Worm (Caenorhabditis elegans): ENCODE data around the gene H20E11.1.

Gene H20E11.1

DNA sequence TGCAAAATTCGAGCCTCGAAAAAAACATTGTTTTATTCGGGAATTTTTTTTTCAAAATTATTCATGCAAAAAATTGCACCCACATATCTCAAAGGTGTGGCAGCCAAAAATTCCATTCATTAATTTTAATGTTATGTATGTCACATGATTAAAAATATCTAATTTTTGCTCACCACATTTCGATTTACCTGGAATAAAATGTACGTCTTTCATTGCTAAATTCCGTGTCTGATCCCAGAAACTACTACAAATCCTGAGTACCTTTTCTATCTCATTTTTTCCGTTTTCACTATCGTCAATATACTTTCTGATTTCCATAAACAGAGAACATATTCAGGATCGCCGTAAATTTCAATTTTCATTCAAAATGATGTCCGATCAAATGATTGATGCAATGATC lies 43.0 kb downstream of the H20E11.1 start, which contains the start of gene srx-19:
Gene srx-19, plus strand, starts transcription at position 301 of the 400 bp plus-strand sequence.
- no peak for TF ChIP-seq lin-11 (tag; optimal IDR thresholded peaks at IDR 0.05)
- TF ChIP-seq elt-4 (tag; optimal IDR thresholded peaks at IDR 0.05), result no peak
- no peak for TF ChIP-seq zip-5 (tag; optimal IDR thresholded peaks at IDR 0.05)
- TF ChIP-seq tbx-2 (tag; optimal IDR thresholded peaks at IDR 0.05), result no peak
- no peak for TF ChIP-seq mec-3 (tag; optimal IDR thresholded peaks at IDR 0.05; ENCODE audit: borderline replicate concordance)
- TF ChIP-seq Y22D7AL.16 (tag; optimal IDR thresholded peaks at IDR 0.05), result no peak
- TF ChIP-seq pax-1 (tag; optimal IDR thresholded peaks at IDR 0.05), result no peak
- no peak for TF ChIP-seq pat-9 (tag; optimal IDR thresholded peaks at IDR 0.05)
- TF ChIP-seq ceh-30 (tag; optimal IDR thresholded peaks at IDR 0.05), result no peak
- no peak for TF ChIP-seq nhr-232 (tag; optimal IDR thresholded peaks at IDR 0.05)
- TF ChIP-seq pag-3 (tag; optimal IDR thresholded peaks at IDR 0.05; ENCODE audit: borderline replicate concordance), result no peak
- TF ChIP-seq unc-42 (tag; optimal IDR thresholded peaks at IDR 0.05), result no peak
- no peak for TF ChIP-seq ceh-19 (GFP tag; optimal IDR thresholded peaks at IDR 0.05)
- no peak for TF ChIP-seq ama-1 (optimal IDR thresholded peaks at IDR 0.05)
- TF ChIP-seq gmeb-2 (tag; optimal IDR thresholded peaks at IDR 0.05), result no peak
- TF ChIP-seq sox-4 (tag; optimal IDR thresholded peaks at IDR 0.05), result no peak
- TF ChIP-seq ceh-45 (GFP tag; IDR thresholded peaks at IDR 0.05), result no peak
- no peak for TF ChIP-seq ttx-3 (tag; optimal IDR thresholded peaks at IDR 0.05)
- no peak for TF ChIP-seq nfya-1 (tag; optimal IDR thresholded peaks at IDR 0.05)
- TF ChIP-seq hlh-30 (tag; optimal IDR thresholded peaks at IDR 0.05; ENCODE audit: insufficient read depth), result no peak

DNA sequence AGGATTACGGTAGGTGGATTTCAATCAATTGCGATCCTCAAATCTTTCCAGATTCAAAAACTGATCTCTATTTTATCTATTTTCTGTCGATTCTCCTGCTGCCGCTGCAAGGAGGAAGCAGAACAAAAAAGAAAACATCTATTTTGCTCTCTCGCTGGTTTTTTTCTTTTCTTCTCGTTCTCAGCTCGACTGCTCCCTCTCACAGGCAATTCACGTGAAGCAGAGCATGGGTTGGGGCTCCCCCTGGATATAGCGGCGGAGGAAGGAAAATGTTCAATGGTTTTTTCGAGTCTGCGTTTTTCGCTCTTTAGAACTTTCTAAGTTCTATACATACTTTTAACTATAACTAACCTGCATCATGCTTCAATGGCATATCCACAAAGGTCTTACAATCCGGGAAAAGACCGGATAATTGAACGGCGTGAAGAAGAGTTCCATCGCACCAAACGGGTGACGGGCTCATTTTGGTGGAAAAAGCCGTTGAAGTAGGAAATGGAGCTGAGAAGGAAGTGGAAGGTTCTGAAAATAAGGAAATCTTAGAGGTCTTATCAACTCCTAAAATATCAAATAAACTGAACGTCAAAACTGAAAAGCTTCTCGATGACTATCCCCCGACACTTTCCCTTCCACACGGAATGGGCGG lies 49.1 kb downstream of the H20E11.1 start:
- TF ChIP-seq nhr-11 (tag; optimal IDR thresholded peaks at IDR 0.05) (no peak), ceh-18 (tag; optimal IDR thresholded peaks at IDR 0.05) (peak; percentile 64)

DNA sequence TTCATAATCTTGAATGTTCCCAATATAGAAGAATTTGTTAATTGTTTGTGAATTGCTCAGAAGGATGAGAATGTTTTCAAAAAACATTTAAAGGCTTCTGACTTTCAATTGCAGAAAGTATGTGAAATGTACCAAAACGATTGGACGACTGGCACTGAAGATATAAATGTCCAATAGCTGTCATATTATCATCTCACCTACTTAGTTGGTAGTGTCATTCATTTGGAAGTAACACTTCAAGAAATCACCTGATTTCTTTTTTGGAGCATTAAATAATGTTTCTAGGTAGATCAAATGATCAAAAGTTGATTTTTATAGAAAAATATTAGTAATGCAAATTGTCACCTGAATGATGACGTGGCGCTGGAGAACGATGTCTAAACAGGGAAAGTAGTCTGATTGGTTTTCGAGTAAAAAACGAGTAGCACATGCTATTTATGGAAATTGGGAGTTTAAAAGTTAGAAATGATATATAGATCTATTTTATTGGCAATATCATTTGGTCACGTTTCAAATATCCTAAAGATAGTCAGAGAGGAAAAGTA lies 49.8 kb downstream of the H20E11.1 start:
- TF ChIP-seq hlh-30 (tag; optimal IDR thresholded peaks at IDR 0.05; ENCODE audit: insufficient read depth), result no peak

DNA sequence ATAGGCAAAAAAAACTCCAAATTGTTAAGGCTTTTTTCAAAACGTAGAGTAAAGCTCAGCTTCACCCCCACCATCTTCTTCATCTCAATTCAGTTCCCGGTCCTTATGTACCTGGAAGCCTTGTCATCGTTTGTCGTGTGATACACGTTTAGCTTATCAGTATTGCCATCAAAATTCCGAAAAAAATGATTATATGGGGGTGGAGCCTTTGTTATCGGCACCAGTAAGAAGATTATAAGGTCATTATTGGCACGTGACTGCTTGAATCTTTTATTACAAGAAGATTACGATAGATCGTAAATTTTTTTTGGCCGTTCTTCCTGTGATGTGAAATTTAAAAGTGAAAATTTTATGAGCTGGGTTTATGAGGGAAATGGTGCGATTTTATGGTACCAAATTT lies 50.5 kb downstream of the H20E11.1 start:
- no peak for TF ChIP-seq dmd-4 (tag; optimal IDR thresholded peaks at IDR 0.05; ENCODE audit: borderline replicate concordance)
- no peak for TF ChIP-seq ceh-9 (tag; optimal IDR thresholded peaks at IDR 0.05)
- peak; percentile 13 for TF ChIP-seq elt-2 (tag; optimal IDR thresholded peaks at IDR 0.05)
- TF ChIP-seq odd-2 (tag; optimal IDR thresholded peaks at IDR 0.05), result no peak
- TF ChIP-seq lim-6 (tag; optimal IDR thresholded peaks at IDR 0.05), result no peak
- no peak for TF ChIP-seq pros-1 (tag; optimal IDR thresholded peaks at IDR 0.05)
- TF ChIP-seq pha-4 (tag; optimal IDR thresholded peaks at IDR 0.05), result no peak
- no peak for TF ChIP-seq F13H6.1 (tag; optimal IDR thresholded peaks at IDR 0.05)

DNA sequence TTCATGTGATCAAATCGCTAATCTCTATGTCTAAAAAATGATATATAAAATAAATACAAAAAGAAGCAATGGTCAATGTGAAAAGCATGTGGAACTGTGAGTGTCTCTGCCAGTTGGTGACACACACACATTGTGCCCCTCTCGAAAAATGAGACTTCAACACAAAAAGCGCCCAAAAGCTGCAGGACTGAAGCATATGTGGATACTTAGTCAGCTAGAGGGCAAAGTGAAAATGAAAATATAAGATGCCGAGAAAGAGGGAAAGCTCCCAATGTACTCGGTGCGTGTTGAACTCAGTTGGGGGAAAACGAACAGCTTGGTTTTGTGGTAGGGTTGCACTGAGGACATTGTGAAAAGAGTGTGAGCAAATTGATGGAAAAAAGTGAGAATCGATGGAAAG lies 51.2 kb downstream of the H20E11.1 start:
- TF ChIP-seq ceh-30 (tag; optimal IDR thresholded peaks at IDR 0.05), result no peak
- TF ChIP-seq pha-2 (tag; optimal IDR thresholded peaks at IDR 0.05), result no peak
- peak; percentile 41 for TF ChIP-seq ceh-31 (tag; optimal IDR thresholded peaks at IDR 0.05)
- no peak for TF ChIP-seq nhr-11 (tag; optimal IDR thresholded peaks at IDR 0.05)
- no peak for TF ChIP-seq ceh-48 (tag; optimal IDR thresholded peaks at IDR 0.05)
- TF ChIP-seq tbx-2 (tag; optimal IDR thresholded peaks at IDR 0.05), result peak; percentile 10
- no peak for TF ChIP-seq T23F11.4 (GFP tag; optimal IDR thresholded peaks at IDR 0.05)
- no peak for TF ChIP-seq nfya-1 (tag; optimal IDR thresholded peaks at IDR 0.05)
- TF ChIP-seq sdc-2 (tag; optimal IDR thresholded peaks at IDR 0.05), result no peak
- no peak for TF ChIP-seq ceh-45 (GFP tag; IDR thresholded peaks at IDR 0.05)
- no peak for TF ChIP-seq zip-5 (tag; optimal IDR thresholded peaks at IDR 0.05)
- no peak for TF ChIP-seq hlh-8 (tag; optimal IDR thresholded peaks at IDR 0.05)
- TF ChIP-seq madf-2 (tag; optimal IDR thresholded peaks at IDR 0.05), result no peak
- TF ChIP-seq ceh-19 (GFP tag; optimal IDR thresholded peaks at IDR 0.05), result no peak
- no peak for TF ChIP-seq unc-86 (tag; optimal IDR thresholded peaks at IDR 0.05)
- TF ChIP-seq ceh-18 (tag; optimal IDR thresholded peaks at IDR 0.05), result peak; percentile 58
- TF ChIP-seq odd-2 (tag; optimal IDR thresholded peaks at IDR 0.05), result no peak
- TF ChIP-seq hlh-13 (GFP tag; optimal IDR thresholded peaks at IDR 0.05), result no peak

All from whole organism, late embryonic.